Fruit fly (Drosophila melanogaster): ENCODE measurements around the gene TwdlD.
A peak's percentile ranks its signal among the peaks of the same experiment; 100 is the strongest.

TwdlD gene

dm6 chr3R:26655416-26655945 lies 15.7 kb downstream of the TwdlD start (continued):
- TF ChIP-seq cad (GFP tag; optimal IDR thresholded peaks at IDR 0.05) = peak; percentile 74
- peak; percentile 97 for TF ChIP-seq CG6654 (GFP tag; optimal IDR thresholded peaks at IDR 0.05)

dm6 chr3R:26656140-26656539 lies 16.3 kb downstream of the TwdlD start, which contains the start of gene Tb:
Tb (plus strand) TSS chr3R:26656440.
- TF ChIP-seq CG3847 (GFP tag; IDR thresholded peaks at IDR 0.05) (no peak), Awh (GFP tag; IDR thresholded peaks at IDR 0.05) (peak; percentile 64)

- TF ChIP-seq insv (GFP tag; optimal IDR thresholded peaks at IDR 0.05) (no peak), abd-A (tag; optimal IDR thresholded peaks at IDR 0.05) (peak; percentile 57), CG13894 (tag; optimal IDR thresholded peaks at IDR 0.05) (peak; percentile 80), CG13287 (GFP tag; IDR thresholded peaks at IDR 0.05; ENCODE audit: partially characterized antibody) (no peak), jigr1 (GFP tag; IDR thresholded peaks at IDR 0.05) (no peak), wor (GFP tag; IDR thresholded peaks at IDR 0.05) (no peak)
Observed at dm6 chr3R:26670277-26670676, 30.5 kb downstream of the TwdlD start.

dm6 chr3R:26671525-26672132 lies 31.8 kb downstream of the TwdlD start:
- TF ChIP-seq CG3281 (GFP tag; optimal IDR thresholded peaks at IDR 0.05) = peak; percentile 53
- TF ChIP-seq Nf-YA (GFP tag; IDR thresholded peaks at IDR 0.05) = no peak
- TF ChIP-seq CG18599 (GFP tag; optimal IDR thresholded peaks at IDR 0.05) = peak; percentile 73
- no peak for TF ChIP-seq CG33213 (GFP tag; optimal IDR thresholded peaks at IDR 0.05)
- TF ChIP-seq CG11504 (tag; optimal IDR thresholded peaks at IDR 0.05) = peak; percentile 48
- TF ChIP-seq Dref (GFP tag; IDR thresholded peaks at IDR 0.05) = no peak
- TF ChIP-seq ERR (GFP tag; optimal IDR thresholded peaks at IDR 0.05) = no peak
- no peak for TF ChIP-seq mam (GFP tag; optimal IDR thresholded peaks at IDR 0.05)
- TF ChIP-seq Fer1 (GFP tag; optimal IDR thresholded peaks at IDR 0.05) = peak; percentile 63
- TF ChIP-seq CG2120 (GFP tag; optimal IDR thresholded peaks at IDR 0.05) = peak; percentile 29
- peak; percentile 16 for TF ChIP-seq nmo (GFP tag; optimal IDR thresholded peaks at IDR 0.05)
- TF ChIP-seq org-1 (GFP tag; optimal IDR thresholded peaks at IDR 0.05) = no peak
- TF ChIP-seq maf-S (GFP tag; optimal IDR thresholded peaks at IDR 0.05) = no peak
- no peak for TF ChIP-seq CG30020 (tag; optimal IDR thresholded peaks at IDR 0.05)
- no peak for TF ChIP-seq cg (GFP tag; optimal IDR thresholded peaks at IDR 0.05)
- TF ChIP-seq pb (GFP tag; optimal IDR thresholded peaks at IDR 0.05) = no peak
- peak; percentile 13; the same call in 1 of the 2 replicates for TF ChIP-seq Ptx1 (GFP tag; IDR thresholded peaks at IDR 0.05)
- no peak for TF ChIP-seq insv (GFP tag; optimal IDR thresholded peaks at IDR 0.05)
- TF ChIP-seq sim (GFP tag; IDR thresholded peaks at IDR 0.05) = no peak
- TF ChIP-seq CG9876 (GFP tag; optimal IDR thresholded peaks at IDR 0.05) = no peak
- no peak for TF ChIP-seq en (GFP tag; optimal IDR thresholded peaks at IDR 0.05)
- TF ChIP-seq CG13296 (GFP tag; optimal IDR thresholded peaks at IDR 0.05) = peak; percentile 18
- peak; percentile 6 for TF ChIP-seq CG9817 (tag; optimal IDR thresholded peaks at IDR 0.05)
- TF ChIP-seq CG4328 (GFP tag; optimal IDR thresholded peaks at IDR 0.05) = no peak
- peak; percentile 37 for TF ChIP-seq mirr (GFP tag; optimal IDR thresholded peaks at IDR 0.05)
- peak; percentile 55 for TF ChIP-seq CG7556 (GFP tag; optimal IDR thresholded peaks at IDR 0.05)
- peak; percentile 37 for TF ChIP-seq dmrt99B (tag; optimal IDR thresholded peaks at IDR 0.05)
- peak in 1 of 2 experiments; percentile 26 for TF ChIP-seq Hr51 (GFP tag; optimal IDR thresholded peaks at IDR 0.05)
- peak; percentile 27 for TF ChIP-seq CG10147 (GFP tag; optimal IDR thresholded peaks at IDR 0.05)
- TF ChIP-seq Hey (tag; optimal IDR thresholded peaks at IDR 0.05) = no peak
- TF ChIP-seq Rfx (GFP tag; IDR thresholded peaks at IDR 0.05) = no peak
- TF ChIP-seq Kr (GFP tag; optimal IDR thresholded peaks at IDR 0.05) = no peak
- TF ChIP-seq Bdp1 (GFP tag; optimal IDR thresholded peaks at IDR 0.05) = no peak
- TF ChIP-seq sens (GFP tag) = peak; percentile 68
- TF ChIP-seq Hmr (GFP tag; optimal IDR thresholded peaks at IDR 0.05) = peak; percentile 53
- peak; percentile 13 for TF ChIP-seq Sox100B (GFP tag; optimal IDR thresholded peaks at IDR 0.05)

Measured in whole organism, embryonic.